Fruit fly (Drosophila melanogaster) whole organism, embryonic: ENCODE data around the gene Gli.

Experiments used
- Abd-B ChIP-seq: fragments of 200-800 bp; sonication (Bioruptor generic); optimal IDR thresholded peaks from 2 replicates; lab custom pipeline; 2018; ENCODE audit warnings: missing biosample characterization, mild to moderate bottlenecking, missing genetic modification characterization, moderate library complexity
- CG10431 ChIP-seq: fragments of 200-800 bp; sonication (Bioruptor generic); optimal IDR thresholded peaks from 3 replicates; lab custom pipeline; 2018; ENCODE audit warnings: missing biosample characterization, mild to moderate bottlenecking, missing genetic modification characterization
- CG11247 ChIP-seq: fragments of 200-800 bp; sonication (Bioruptor generic); IDR thresholded peaks from 2 replicates; pipeline ENCODE4 v1.3.6; 2022; ENCODE audit warnings: missing biosample characterization, missing genetic modification characterization
- CG15269 ChIP-seq: fragments of 200-800 bp; sonication (Bioruptor generic); optimal IDR thresholded peaks from 2 replicates; lab custom pipeline; 2018; ENCODE audit warnings: missing biosample characterization, mild to moderate bottlenecking, missing genetic modification characterization, moderate library complexity
- CG18011 ChIP-seq: fragments of 200-800 bp; sonication (Bioruptor generic); optimal IDR thresholded peaks from 2 replicates; lab custom pipeline; 2017; ENCODE audit warnings: missing biosample characterization, missing genetic modification characterization, mild to moderate bottlenecking, moderate library complexity, missing genotype
- CG3065 ChIP-seq: fragments of 200-800 bp; sonication (Bioruptor generic); optimal IDR thresholded peaks from 2 replicates; lab custom pipeline; 2016; ENCODE audit warnings: missing biosample characterization, missing genetic modification characterization
- CG3163 ChIP-seq: fragments of 200-800 bp; sonication (Bioruptor generic); optimal IDR thresholded peaks from 3 replicates; lab custom pipeline; 2016; ENCODE audit warnings: missing biosample characterization, missing genetic modification characterization
- CG32532 ChIP-seq: fragments of 200-800 bp; sonication (Bioruptor generic); IDR thresholded peaks from 2 replicates; pipeline ENCODE4 v1.3.6; 2022; ENCODE audit warnings: missing biosample characterization, missing genetic modification characterization
- CG3281 ChIP-seq: fragments of 200-800 bp; sonication (Bioruptor generic); optimal IDR thresholded peaks from 3 replicates; lab custom pipeline; 2017; ENCODE audit warnings: missing biosample characterization, mild to moderate bottlenecking, missing genetic modification characterization
- CG33213 ChIP-seq: fragments of 200-800 bp; sonication (Bioruptor generic); optimal IDR thresholded peaks from 3 replicates; lab custom pipeline; 2016; ENCODE audit warnings: missing biosample characterization, missing genetic modification characterization
- CG33557 ChIP-seq: fragments of 200-800 bp; sonication (Bioruptor generic); optimal IDR thresholded peaks from 2 replicates; lab custom pipeline; 2019; ENCODE audit warnings: missing biosample characterization, mild to moderate bottlenecking, missing genetic modification characterization, moderate library complexity
- CG5180 ChIP-seq: fragments of 200-800 bp; sonication (Bioruptor generic); optimal IDR thresholded peaks from 3 replicates; lab custom pipeline; 2017; ENCODE audit warnings: missing biosample characterization, missing genetic modification characterization, mild to moderate bottlenecking, moderate library complexity, missing genetic modification reagents
- CG6683 ChIP-seq: fragments of 200-800 bp; sonication (Bioruptor generic); optimal IDR thresholded peaks from 2 replicates; lab custom pipeline; 2017; ENCODE audit warnings: missing biosample characterization, mild to moderate bottlenecking, missing genetic modification characterization, missing genetic modification reagents
- CG7372 ChIP-seq: fragments of 200-800 bp; sonication (Bioruptor generic); IDR thresholded peaks from 2 replicates; pipeline ENCODE4 v1.3.6; 2022; ENCODE audit warnings: missing biosample characterization, missing genetic modification characterization
- CG7963 ChIP-seq: fragments of 200-800 bp; sonication (Bioruptor generic); IDR thresholded peaks from 3 replicates; pipeline ENCODE4 v1.3.6; 2022; ENCODE audit warnings: missing biosample characterization, missing genetic modification characterization; ENCODE audit not compliant: partially characterized antibody
- CG8089 ChIP-seq: fragments of 200-800 bp; sonication (Bioruptor generic); optimal IDR thresholded peaks from 3 replicates; lab custom pipeline; 2016; ENCODE audit warnings: missing biosample characterization, missing genetic modification characterization
- CG9797 ChIP-seq: fragments of 200-800 bp; sonication (Bioruptor generic); optimal IDR thresholded peaks from 3 replicates; lab custom pipeline; 2018; ENCODE audit warnings: missing biosample characterization, mild to moderate bottlenecking, missing genetic modification characterization
- Dp ChIP-seq: fragments of 200-800 bp; sonication (Bioruptor generic); optimal IDR thresholded peaks from 2 replicates; lab custom pipeline; 2018; ENCODE audit warnings: missing biosample characterization, mild to moderate bottlenecking, missing genetic modification characterization, moderate library complexity
- Dref ChIP-seq: fragments of 200-800 bp; sonication (Bioruptor generic); IDR thresholded peaks from 2 replicates; pipeline ENCODE4 v1.3.6; 2022; ENCODE audit warnings: missing biosample characterization, missing genetic modification characterization
- Eip74EF ChIP-seq, 2 experiments: fragments of 200-800 bp in 1 of 2; fragments of >200 bp in 1 of 2; sonication (Bioruptor generic) in 1 of 2; optimal IDR thresholded peaks; 2 replicates each; lab custom pipeline; 2017 to 2019; ENCODE audit warnings: missing biosample characterization in 2 of 2, missing genetic modification characterization in 2 of 2, mild to moderate bottlenecking in 1 of 2, moderate library complexity in 1 of 2
- Ets65A ChIP-seq: fragments of 200-800 bp; sonication (Bioruptor generic); peaks from one replicate; lab custom pipeline; 2016; ENCODE audit warnings: missing biosample characterization, missing genetic modification characterization
- H15 ChIP-seq: fragments of 200-800 bp; sonication (Bioruptor generic); IDR thresholded peaks from 3 replicates; pipeline ENCODE4 v1.3.6; 2022; ENCODE audit warnings: missing biosample characterization, missing genetic modification characterization
- Hr3 ChIP-seq: fragments of 200-800 bp; sonication (Bioruptor generic); optimal IDR thresholded peaks from 3 replicates; lab custom pipeline; 2016; ENCODE audit warnings: missing biosample characterization, missing genetic modification characterization
- Hr39 ChIP-seq: fragments of >200 bp; optimal IDR thresholded peaks from 2 replicates; lab custom pipeline; 2017
- Mrtf ChIP-seq: fragments of 200-800 bp; sonication (Bioruptor generic); IDR thresholded peaks from 3 replicates; pipeline ENCODE4 v1.3.6; 2022; ENCODE audit warnings: missing biosample characterization, missing genetic modification characterization
- NC2β ChIP-seq: fragments of 200-800 bp; sonication (Bioruptor generic); optimal IDR thresholded peaks from 2 replicates; lab custom pipeline; 2016; ENCODE audit warnings: missing biosample characterization, missing genetic modification characterization
- Opbp ChIP-seq: fragments of 200-800 bp; sonication (Bioruptor generic); IDR thresholded peaks from 3 replicates; pipeline ENCODE4 v1.3.6; 2022; ENCODE audit warnings: missing biosample characterization, missing genetic modification characterization; ENCODE audit not compliant: partially characterized antibody
- Sry-δ ChIP-seq: fragments of 200-800 bp; sonication (Bioruptor generic); optimal IDR thresholded peaks from 2 replicates; lab custom pipeline; 2016; ENCODE audit warnings: missing biosample characterization, missing genetic modification characterization
- TFAM ChIP-seq: fragments of 200-800 bp; sonication (Bioruptor generic); optimal IDR thresholded peaks from 2 replicates; lab custom pipeline; 2017; ENCODE audit warnings: missing biosample characterization, missing genetic modification characterization, inconsistent platforms
- Xbp1 ChIP-seq: fragments of 200-800 bp; sonication (Bioruptor generic); optimal IDR thresholded peaks from 3 replicates; lab custom pipeline; 2016; ENCODE audit warnings: missing biosample characterization, mild to moderate bottlenecking, missing genetic modification characterization
- ac ChIP-seq: fragments of 200-800 bp; sonication (Bioruptor generic); optimal IDR thresholded peaks from 3 replicates; lab custom pipeline; 2017; ENCODE audit warnings: missing biosample characterization, mild to moderate bottlenecking, missing genetic modification characterization
- amos ChIP-seq: fragments of 200-800 bp; sonication (Bioruptor generic); IDR thresholded peaks from 2 replicates; pipeline ENCODE4 v1.3.6; 2022; ENCODE audit warnings: missing biosample characterization, missing genetic modification characterization; ENCODE audit not compliant: partially characterized antibody
- bcd ChIP-seq: fragments of 200-800 bp; sonication (Bioruptor generic); optimal IDR thresholded peaks from 2 replicates; lab custom pipeline; 2017; ENCODE audit warnings: missing biosample characterization, mild to moderate bottlenecking, missing genetic modification characterization
- cas ChIP-seq: fragments of 200-800 bp; sonication (Bioruptor generic); IDR thresholded peaks from 2 replicates; pipeline ENCODE4 v1.3.6; 2022; ENCODE audit warnings: missing biosample characterization, missing genetic modification characterization
- cg ChIP-seq: fragments of 200-800 bp; sonication (Bioruptor generic); optimal IDR thresholded peaks from 3 replicates; lab custom pipeline; 2019; ENCODE audit warnings: missing biosample characterization, mild to moderate bottlenecking, missing genetic modification characterization, moderate library complexity
- chinmo ChIP-seq: fragments of 200-800 bp; sonication (Bioruptor generic); IDR thresholded peaks from 4 replicates; pipeline ENCODE4 v1.3.6; 2022; ENCODE audit warnings: missing biosample characterization, missing genetic modification characterization; ENCODE audit not compliant: partially characterized antibody
- dan ChIP-seq: fragments of 200-800 bp; sonication (Bioruptor generic); IDR thresholded peaks from 2 replicates; pipeline ENCODE4 v1.3.6; 2022; ENCODE audit warnings: missing biosample characterization, missing genetic modification characterization
- dati ChIP-seq: fragments of 200-800 bp; sonication (Bioruptor generic); IDR thresholded peaks from 2 replicates; pipeline ENCODE4 v1.3.6; 2022; ENCODE audit warnings: missing biosample characterization, missing genetic modification characterization
- ewg ChIP-seq: fragments of 200-800 bp; sonication (Bioruptor generic); optimal IDR thresholded peaks from 3 replicates; lab custom pipeline; 2017; ENCODE audit warnings: mild to moderate bottlenecking, missing biosample characterization, missing genetic modification reagents, missing genetic modification characterization
- gem ChIP-seq: fragments of 200-800 bp; sonication (Bioruptor generic); optimal IDR thresholded peaks from 2 replicates; lab custom pipeline; 2019; ENCODE audit warnings: missing biosample characterization, mild to moderate bottlenecking, missing genetic modification characterization, moderate library complexity
- gfzf ChIP-seq: fragments of 200-800 bp; sonication (Bioruptor generic); optimal IDR thresholded peaks from 2 replicates; lab custom pipeline; 2016; ENCODE audit warnings: missing biosample characterization, mild to moderate bottlenecking, missing genetic modification characterization, moderate library complexity
- gt ChIP-seq: fragments of 200-800 bp; sonication (Bioruptor generic); IDR thresholded peaks from 2 replicates; pipeline ENCODE4 v1.3.6; 2022; ENCODE audit warnings: missing biosample characterization, missing genetic modification characterization
- hb ChIP-seq: fragments of 200-800 bp; sonication (Bioruptor generic); IDR thresholded peaks from 3 replicates; pipeline ENCODE4 v1.3.6; 2022; ENCODE audit warnings: missing biosample characterization, missing genetic modification characterization; ENCODE audit not compliant: partially characterized antibody
- nmo ChIP-seq: fragments of 200-800 bp; sonication (Bioruptor generic); optimal IDR thresholded peaks from 2 replicates; lab custom pipeline; 2018; ENCODE audit warnings: missing biosample characterization, mild to moderate bottlenecking, missing genetic modification characterization, moderate library complexity
- nom ChIP-seq: fragments of 200-800 bp; sonication (Bioruptor generic); optimal IDR thresholded peaks from 2 replicates; lab custom pipeline; 2017; ENCODE audit warnings: missing biosample characterization, missing genetic modification characterization, mild to moderate bottlenecking, moderate library complexity, missing genetic modification reagents
- salm ChIP-seq: fragments of 200-800 bp; sonication (Bioruptor generic); optimal IDR thresholded peaks from 2 replicates; lab custom pipeline; 2018; ENCODE audit warnings: missing biosample characterization, mild to moderate bottlenecking, missing genetic modification characterization
- sima ChIP-seq: fragments of 200-800 bp; sonication (Bioruptor generic); optimal IDR thresholded peaks from 2 replicates; lab custom pipeline; 2016; ENCODE audit warnings: missing biosample characterization, missing genetic modification characterization
- sna ChIP-seq: fragments of 200-800 bp; sonication (Bioruptor generic); IDR thresholded peaks from 2 replicates; pipeline ENCODE4 v1.3.6; 2022; ENCODE audit warnings: missing biosample characterization, missing genetic modification characterization; ENCODE audit not compliant: partially characterized antibody
- sqz ChIP-seq: fragments of 200-800 bp; sonication (Bioruptor generic); optimal IDR thresholded peaks from 3 replicates; lab custom pipeline; 2018; ENCODE audit warnings: missing biosample characterization, mild to moderate bottlenecking, missing genetic modification characterization
- stc ChIP-seq: fragments of 200-800 bp; sonication (Bioruptor generic); IDR thresholded peaks from 2 replicates; pipeline ENCODE4 v1.3.6; 2022; ENCODE audit warnings: missing biosample characterization, missing genetic modification characterization
- zen ChIP-seq: fragments of 200-800 bp; sonication (Bioruptor generic); optimal IDR thresholded peaks from 3 replicates; lab custom pipeline; 2018; ENCODE audit warnings: missing biosample characterization, mild to moderate bottlenecking, missing genetic modification characterization, moderate library complexity

Gli gene

DNA sequence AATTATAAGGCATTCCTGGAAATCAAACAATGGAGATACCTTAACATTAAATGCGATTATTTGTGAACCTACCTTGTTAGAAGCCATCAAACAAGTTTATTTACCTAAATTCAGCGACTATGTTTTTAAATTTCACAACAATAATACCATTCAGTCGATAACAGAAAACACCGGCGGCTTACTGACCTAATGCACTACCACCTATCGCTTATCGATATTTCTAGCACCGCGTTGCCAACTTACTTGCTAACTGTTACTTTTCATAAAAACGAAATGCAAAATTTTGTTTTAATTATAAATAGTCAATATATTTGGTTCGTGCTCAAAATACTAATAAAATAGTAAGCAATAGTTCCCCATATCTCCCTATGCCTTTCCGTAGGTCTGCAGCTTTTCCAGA lies 8.4 kb upstream of the Gli start, which contains the start of gene Ku80 (continued):
- no peak for TF ChIP-seq CG8089
- TF ChIP-seq gt (GFP tag; lab: Robert Waterston, UW): no peak
- no peak for TF ChIP-seq sima (GFP tag; lab: Kevin White, UChicago)
- no peak for TF ChIP-seq CG33213
- no peak for TF ChIP-seq Abd-B (GFP tag; lab: Kevin White, UChicago)
- no peak for TF ChIP-seq CG6683 (GFP tag; lab: Kevin White, UChicago)
- no peak for TF ChIP-seq CG5180 (GFP tag; lab: Kevin White, UChicago)
- TF ChIP-seq Hr39: no peak
- no peak for TF ChIP-seq salm (tag; lab: Kevin White, UChicago)
- TF ChIP-seq Ets65A: peak; percentile 78
- no peak for TF ChIP-seq bcd (GFP tag; lab: Kevin White, UChicago)
- no peak for TF ChIP-seq CG11247 (GFP tag; lab: Robert Waterston, UW)
- TF ChIP-seq Sry-δ (GFP tag; lab: Kevin White, UChicago): peak; percentile 67
- TF ChIP-seq Dp (GFP tag; lab: Kevin White, UChicago): peak; percentile 72
- no peak for TF ChIP-seq zen (tag; lab: Kevin White, UChicago)
- no peak for TF ChIP-seq CG32532 (GFP tag; lab: Robert Waterston, UW)
- no peak for TF ChIP-seq TFAM (GFP tag; lab: Kevin White, UChicago)
- TF ChIP-seq cas (GFP tag; lab: Robert Waterston, UW): no peak
- TF ChIP-seq Eip74EF (GFP tag; optimal IDR thresholded peaks at IDR 0.05; lab: Kevin White, UChicago): no peak
- TF ChIP-seq dan: no peak
- TF ChIP-seq CG7372: no peak
- peak; percentile 48; the same call in 2 of the 3 replicates for TF ChIP-seq hb
- TF ChIP-seq Xbp1: no peak
- no peak for TF ChIP-seq ewg
- no peak for TF ChIP-seq CG33557
- no peak for TF ChIP-seq NC2β (GFP tag; lab: Kevin White, UChicago)
- peak; percentile 79 for TF ChIP-seq CG7963 (GFP tag; lab: Robert Waterston, UW)
- TF ChIP-seq CG10431 (GFP tag; lab: Kevin White, UChicago): no peak
- no peak for TF ChIP-seq stc
- peak; percentile 77; the same call in 2 of the 3 replicates for TF ChIP-seq Opbp (GFP tag; lab: Robert Waterston, UW)
- TF ChIP-seq nom (GFP tag; lab: Kevin White, UChicago): no peak
- no peak for TF ChIP-seq sqz (GFP tag; lab: Kevin White, UChicago)
- no peak for TF ChIP-seq ac (GFP tag; lab: Kevin White, UChicago)
- peak; percentile 74 for TF ChIP-seq gfzf (GFP tag; lab: Kevin White, UChicago)
- no peak for TF ChIP-seq CG18011 (GFP tag; lab: Kevin White, UChicago)
- TF ChIP-seq nmo (GFP tag; lab: Kevin White, UChicago): no peak
- TF ChIP-seq cg (GFP tag; lab: Kevin White, UChicago): no peak
- TF ChIP-seq CG3163 (GFP tag; lab: Kevin White, UChicago): no peak
- no peak for TF ChIP-seq Mrtf
- no peak for TF ChIP-seq H15 (GFP tag; lab: Robert Waterston, UW)
- TF ChIP-seq Hr3 (GFP tag; lab: Kevin White, UChicago): no peak
- peak; percentile 66; the same call in 1 of the 4 replicates for TF ChIP-seq chinmo (GFP tag; lab: Robert Waterston, UW)
- TF ChIP-seq amos (GFP tag; lab: Robert Waterston, UW): peak; percentile 65
- peak; percentile 0 for TF ChIP-seq CG9797 (GFP tag; lab: Kevin White, UChicago)
- peak; percentile 65 for TF ChIP-seq sna
- TF ChIP-seq CG15269 (tag; lab: Kevin White, UChicago): no peak
- TF ChIP-seq CG3281 (GFP tag; lab: Kevin White, UChicago): no peak
- TF ChIP-seq dati (GFP tag; lab: Robert Waterston, UW): no peak
- TF ChIP-seq CG3065 (GFP tag; lab: Kevin White, UChicago): no peak
- TF ChIP-seq gem (tag; lab: Kevin White, UChicago): no peak
- peak; percentile 90 for TF ChIP-seq Dref (GFP tag; lab: Robert Waterston, UW)
